Fruit fly (Drosophila melanogaster) whole organism, adult: ENCODE measurements around the gene CG31517.

Experiments used
- Mnt ChIP-seq: fragments of 200-800 bp; sonication (Bioruptor generic); optimal IDR thresholded peaks from 2 replicates; lab custom pipeline; 2016; ENCODE audit warnings: missing biosample characterization, mild to moderate bottlenecking, missing genetic modification characterization
- bab1 ChIP-seq: fragments of 200-800 bp; sonication (Bioruptor generic); optimal IDR thresholded peaks from 3 replicates; lab custom pipeline; 2019; ENCODE audit warnings: missing biosample characterization, mild to moderate bottlenecking, missing genetic modification characterization, moderate library complexity
- pad ChIP-seq: fragments of 200-800 bp; sonication (Bioruptor generic); optimal IDR thresholded peaks from 3 replicates; lab custom pipeline; 2017; ENCODE audit warnings: missing biosample characterization, missing genetic modification characterization, mild to moderate bottlenecking, moderate library complexity, missing genetic modification reagents

DNA sequence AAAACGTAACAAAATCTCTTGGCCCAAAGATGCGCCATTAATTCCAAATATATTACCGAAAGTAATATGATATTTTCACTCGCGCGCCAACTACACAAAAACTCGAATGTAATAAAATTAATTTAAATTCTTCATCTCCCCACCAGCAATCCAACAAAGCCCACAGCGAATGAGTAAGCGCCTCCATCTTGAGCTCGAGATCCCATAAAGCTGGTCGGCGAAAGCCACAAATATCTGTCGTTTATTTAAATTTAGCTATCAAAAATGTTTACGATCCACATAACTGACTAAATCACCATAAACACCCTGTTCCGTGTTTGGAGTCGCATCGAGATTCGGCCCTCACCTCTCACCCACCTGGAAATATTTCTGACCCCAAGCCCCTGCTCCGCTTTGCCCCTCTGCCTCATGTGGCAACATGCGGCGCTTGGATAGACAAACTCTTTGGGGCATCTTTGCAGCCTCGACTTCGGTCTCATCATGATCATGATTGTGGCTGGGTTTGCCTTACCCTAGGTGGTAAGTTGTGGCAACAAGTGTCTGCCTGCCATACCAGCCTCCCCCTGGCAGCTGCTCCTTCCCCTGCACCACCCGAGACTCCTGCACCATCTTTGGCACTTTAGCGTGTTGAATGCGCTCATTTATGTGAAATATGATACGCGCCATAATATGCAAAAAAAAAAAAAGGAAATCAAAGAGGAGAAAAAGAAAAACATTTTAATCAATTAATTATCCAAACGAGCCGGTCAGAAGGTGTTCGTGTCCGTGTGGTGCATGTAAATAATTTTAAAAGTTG lies 36.0 kb upstream of the CG31517 start:
- no peak for TF ChIP-seq bab1
- TF ChIP-seq Mnt (GFP tag; lab: Kevin White, UChicago) = no peak
- no peak for TF ChIP-seq pad (GFP tag; lab: Kevin White, UChicago)
